Fruit fly (Drosophila melanogaster): Measurements from ENCODE around the gene brk.

brk gene

DNA sequence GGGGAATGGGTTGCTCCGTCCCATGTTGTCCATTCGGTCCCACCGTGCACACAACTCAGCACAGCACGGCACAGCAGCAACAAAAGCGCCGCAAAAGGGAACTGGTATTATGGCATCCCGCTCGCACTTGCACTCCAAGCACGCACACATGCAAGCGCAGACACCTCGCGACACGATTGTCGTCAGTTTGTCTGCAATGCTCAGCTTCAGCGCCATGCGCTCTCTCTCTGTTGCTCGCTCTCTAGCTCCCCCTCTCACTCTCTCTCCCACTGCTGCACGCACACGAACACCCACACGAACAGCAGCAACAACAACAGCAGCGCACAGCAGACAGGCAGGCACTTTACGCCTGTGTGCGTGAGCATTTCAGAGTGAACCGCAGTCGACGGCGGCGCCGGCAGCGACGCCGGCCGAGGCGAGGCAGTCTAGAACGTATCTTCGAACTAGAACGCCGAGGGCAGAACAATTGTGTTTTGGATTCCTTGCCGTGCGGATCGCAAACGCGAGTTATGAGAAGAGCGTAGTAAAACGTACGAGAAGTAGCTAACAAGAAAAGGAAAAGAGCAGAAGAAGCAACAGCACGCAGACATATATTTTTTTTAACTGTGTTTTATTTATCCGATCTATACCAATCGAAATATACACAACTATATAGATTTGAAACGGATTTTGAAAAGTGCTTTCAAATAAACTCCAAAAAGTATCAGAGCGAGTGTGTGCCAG lies at the start of gene brk:
TSS of gene brk (plus strand) at position 462 of the 723 bp plus-strand sequence.
- TF ChIP-seq Ets98B (GFP tag; IDR thresholded peaks at IDR 0.05) (peak; percentile 70; the same call in 1 of the 2 replicates), fd96Ca (GFP tag; IDR thresholded peaks at IDR 0.05) (peak; percentile 80), CG4496 (GFP tag; IDR thresholded peaks at IDR 0.05) (peak; percentile 68), CG8301 (tag; optimal IDR thresholded peaks at IDR 0.05) (no peak), CG13204 (GFP tag; optimal IDR thresholded peaks at IDR 0.05) (peak; percentile 70), CG10348 (GFP tag; IDR thresholded peaks at IDR 0.05) (no peak), CG32121 (GFP tag; IDR thresholded peaks at IDR 0.05) (peak; percentile 59; the same call in 1 of the 2 replicates), CG12605 (GFP tag; IDR thresholded peaks at IDR 0.05) (0 out of 2 replicates have a peak, but pooled peaks have one; percentile 21), EcR (GFP tag; optimal IDR thresholded peaks at IDR 0.05) (peak; percentile 75), Pif1B (GFP tag; optimal IDR thresholded peaks at IDR 0.05) (peak; percentile 26)

- no peak for TF ChIP-seq gl (tag; optimal IDR thresholded peaks at IDR 0.05)
- TF ChIP-seq CG9948 (tag; optimal IDR thresholded peaks at IDR 0.05), result no peak
These were observed 41.1 kb upstream of the brk start, which contains the start of gene CG1958 for dm6 chrX:7266604-7267003. TSS of gene CG1958 (plus strand) at chrX:7266904.

DNA sequence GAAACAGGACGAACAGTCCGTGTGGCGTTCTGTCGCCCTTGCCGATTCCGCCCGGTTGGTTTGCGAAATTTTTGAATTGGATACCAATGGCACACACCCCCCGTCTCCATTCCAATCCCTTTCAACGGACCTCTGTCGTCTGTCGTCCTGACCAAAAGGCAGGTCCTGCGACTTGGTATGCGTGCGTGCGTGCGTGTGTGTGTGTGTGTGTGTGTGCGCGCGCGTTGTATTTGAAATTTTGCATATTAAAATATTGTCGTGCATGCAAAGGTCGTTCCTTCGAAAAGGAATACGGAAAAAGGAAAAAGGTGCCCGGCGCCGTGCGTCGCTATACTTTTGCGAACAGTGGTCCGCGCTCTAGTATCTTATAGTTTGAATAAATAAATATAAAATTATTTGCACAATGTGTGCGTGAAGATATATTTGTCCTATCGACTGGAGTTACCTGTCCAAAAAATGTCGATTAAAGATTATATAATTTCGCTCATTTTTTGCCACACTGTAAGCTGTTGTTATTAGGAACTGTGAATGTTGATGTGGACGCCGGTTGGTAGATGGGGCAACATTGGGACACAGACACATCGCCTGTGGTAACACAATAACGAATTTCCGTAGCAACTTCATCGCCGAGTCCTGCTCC lies 36.2 kb upstream of the brk start:
- no peak for TF ChIP-seq CG13204 (GFP tag; optimal IDR thresholded peaks at IDR 0.05)
- no peak for TF ChIP-seq CG8301 (tag; optimal IDR thresholded peaks at IDR 0.05)
- no peak for TF ChIP-seq Ets98B (GFP tag; IDR thresholded peaks at IDR 0.05)
- TF ChIP-seq CG14655 (GFP tag; optimal IDR thresholded peaks at IDR 0.05), result no peak
- no peak for TF ChIP-seq CG32121 (GFP tag; IDR thresholded peaks at IDR 0.05)
- TF ChIP-seq D1 (tag; optimal IDR thresholded peaks at IDR 0.05), result no peak
- TF ChIP-seq Snoo (tag; optimal IDR thresholded peaks at IDR 0.05), result no peak
- no peak for TF ChIP-seq Pif1B (GFP tag; optimal IDR thresholded peaks at IDR 0.05)
- no peak for TF ChIP-seq CG34367 (tag; optimal IDR thresholded peaks at IDR 0.05)
- no peak for TF ChIP-seq CG4496 (GFP tag; IDR thresholded peaks at IDR 0.05)
- no peak for TF ChIP-seq rn (GFP tag; IDR thresholded peaks at IDR 0.05)
- TF ChIP-seq CG8159 (tag; optimal IDR thresholded peaks at IDR 0.05), result no peak
- no peak for TF ChIP-seq CG15710 (tag; optimal IDR thresholded peaks at IDR 0.05)
- no peak for TF ChIP-seq EcR (GFP tag; optimal IDR thresholded peaks at IDR 0.05)
- no peak for TF ChIP-seq Pif1A (GFP tag; optimal IDR thresholded peaks at IDR 0.05)
- TF ChIP-seq CG17806 (tag; optimal IDR thresholded peaks at IDR 0.05), result no peak
- TF ChIP-seq fd96Ca (GFP tag; IDR thresholded peaks at IDR 0.05), result no peak
- no peak for TF ChIP-seq CG10348 (GFP tag; IDR thresholded peaks at IDR 0.05)

DNA sequence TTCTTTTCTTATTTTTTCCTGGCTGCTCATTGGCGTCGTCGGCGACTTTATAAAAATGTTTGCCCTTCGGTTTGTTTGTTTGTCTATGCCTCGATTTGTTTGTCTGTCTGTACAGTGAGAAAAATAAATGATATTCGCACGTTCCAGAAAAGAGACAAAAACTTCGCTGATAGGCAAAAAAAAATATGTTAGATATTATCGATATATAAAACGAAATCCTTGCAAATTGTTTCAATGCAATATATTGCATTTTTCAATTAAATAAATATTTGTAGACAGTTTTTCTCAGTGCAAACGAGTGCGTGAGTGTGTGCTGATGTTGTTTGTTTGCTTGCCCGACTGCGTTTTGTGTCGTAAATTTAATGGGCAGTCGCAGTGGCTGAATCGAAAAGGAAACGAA lies 30.7 kb upstream of the brk start:
- peak; percentile 1 for TF ChIP-seq CG8159 (tag; optimal IDR thresholded peaks at IDR 0.05)
- TF ChIP-seq rn (GFP tag; IDR thresholded peaks at IDR 0.05), result no peak

- no peak for TF ChIP-seq CG9948 (tag; optimal IDR thresholded peaks at IDR 0.05)
- no peak for TF ChIP-seq CG8159 (tag; optimal IDR thresholded peaks at IDR 0.05)
- TF ChIP-seq Ets98B (GFP tag; IDR thresholded peaks at IDR 0.05), result no peak
- no peak for TF ChIP-seq CG4496 (GFP tag; IDR thresholded peaks at IDR 0.05)
- TF ChIP-seq Pif1A (GFP tag; optimal IDR thresholded peaks at IDR 0.05), result no peak
- no peak for TF ChIP-seq CG8301 (tag; optimal IDR thresholded peaks at IDR 0.05)
- TF ChIP-seq rn (GFP tag; IDR thresholded peaks at IDR 0.05), result no peak
- TF ChIP-seq CG32121 (GFP tag; IDR thresholded peaks at IDR 0.05), result no peak
- no peak for TF ChIP-seq CG17806 (tag; optimal IDR thresholded peaks at IDR 0.05)
- no peak for TF ChIP-seq CG10348 (GFP tag; IDR thresholded peaks at IDR 0.05)
- TF ChIP-seq Pif1B (GFP tag; optimal IDR thresholded peaks at IDR 0.05), result no peak
- TF ChIP-seq fd96Ca (GFP tag; IDR thresholded peaks at IDR 0.05), result no peak
- TF ChIP-seq CG15710 (tag; optimal IDR thresholded peaks at IDR 0.05), result no peak
- no peak for TF ChIP-seq CG34367 (tag; optimal IDR thresholded peaks at IDR 0.05)
- TF ChIP-seq gl (tag; optimal IDR thresholded peaks at IDR 0.05), result no peak
- no peak for TF ChIP-seq CG12605 (GFP tag; IDR thresholded peaks at IDR 0.05)
- no peak for TF ChIP-seq EcR (GFP tag; optimal IDR thresholded peaks at IDR 0.05)
- TF ChIP-seq Snoo (tag; optimal IDR thresholded peaks at IDR 0.05), result no peak
- no peak for TF ChIP-seq CG14655 (GFP tag; optimal IDR thresholded peaks at IDR 0.05)
- no peak for TF ChIP-seq CG13204 (GFP tag; optimal IDR thresholded peaks at IDR 0.05)
These were observed 22.8 kb upstream of the brk start for dm6 chrX:7284964-7285363.

- TF ChIP-seq CG8159 (tag; optimal IDR thresholded peaks at IDR 0.05), result no peak
- no peak for TF ChIP-seq CG13204 (GFP tag; optimal IDR thresholded peaks at IDR 0.05)
- no peak for TF ChIP-seq rn (GFP tag; IDR thresholded peaks at IDR 0.05)
- TF ChIP-seq CG17806 (tag; optimal IDR thresholded peaks at IDR 0.05), result no peak
- TF ChIP-seq Snoo (tag; optimal IDR thresholded peaks at IDR 0.05), result no peak
- TF ChIP-seq CG12605 (GFP tag; IDR thresholded peaks at IDR 0.05), result no peak
- TF ChIP-seq D1 (tag; optimal IDR thresholded peaks at IDR 0.05), result no peak
- no peak for TF ChIP-seq Pif1A (GFP tag; optimal IDR thresholded peaks at IDR 0.05)
- TF ChIP-seq Ets98B (GFP tag; IDR thresholded peaks at IDR 0.05), result no peak
- no peak for TF ChIP-seq CG32121 (GFP tag; IDR thresholded peaks at IDR 0.05)
- no peak for TF ChIP-seq gl (tag; optimal IDR thresholded peaks at IDR 0.05)
- no peak for TF ChIP-seq Pif1B (GFP tag; optimal IDR thresholded peaks at IDR 0.05)
- TF ChIP-seq fd96Ca (GFP tag; IDR thresholded peaks at IDR 0.05), result no peak
- TF ChIP-seq CG15710 (tag; optimal IDR thresholded peaks at IDR 0.05), result no peak
- no peak for TF ChIP-seq CG8301 (tag; optimal IDR thresholded peaks at IDR 0.05)
- TF ChIP-seq CG10348 (GFP tag; IDR thresholded peaks at IDR 0.05), result no peak
- no peak for TF ChIP-seq CG14655 (GFP tag; optimal IDR thresholded peaks at IDR 0.05)
- no peak for TF ChIP-seq CG9948 (tag; optimal IDR thresholded peaks at IDR 0.05)
These were observed 22.3 kb upstream of the brk start for dm6 chrX:7285410-7285809.

Measured in whole organism, pupa.